Fruit fly (Drosophila melanogaster): ENCODE data around the gene CG32228.
A peak's percentile ranks its signal among the peaks of the same experiment; 100 is the strongest.

CG32228 gene

dm6 chr3L:20265514-20265913 lies at the start of gene CG32228:
Gene CG32228 (plus strand): TSS chr3L:20265814.
- TF ChIP-seq CG12744 (GFP tag; optimal IDR thresholded peaks at IDR 0.05) (no peak), CG15696 (tag; optimal IDR thresholded peaks at IDR 0.05) (no peak), ab (GFP tag; optimal IDR thresholded peaks at IDR 0.05) (no peak), psq (GFP tag; optimal IDR thresholded peaks at IDR 0.05) (no peak), CG31441 (GFP tag; IDR thresholded peaks at IDR 0.05) (no peak), NK7.1 (GFP tag; optimal IDR thresholded peaks at IDR 0.05) (no peak), stwl (tag; optimal IDR thresholded peaks at IDR 0.05) (no peak)

- TF ChIP-seq CG11398 (GFP tag; optimal IDR thresholded peaks at IDR 0.05) (no peak), sens-2 (GFP tag; IDR thresholded peaks at IDR 0.05) (no peak), exex (tag; optimal IDR thresholded peaks at IDR 0.05) (peak; percentile 98), Lpt (GFP tag; optimal IDR thresholded peaks at IDR 0.05) (no peak), Eip74EF (GFP tag; optimal IDR thresholded peaks at IDR 0.05) (no peak), CG7745 (tag; optimal IDR thresholded peaks at IDR 0.05) (no peak), Mrtf (GFP tag; IDR thresholded peaks at IDR 0.05) (no peak), E2f2 (GFP tag; IDR thresholded peaks at IDR 0.05) (no peak), CG18764 (GFP tag; optimal IDR thresholded peaks at IDR 0.05) (no peak), sd (tag; optimal IDR thresholded peaks at IDR 0.05) (peak; percentile 70), sug (tag; optimal IDR thresholded peaks at IDR 0.05) (no peak), CG9876 (GFP tag; optimal IDR thresholded peaks at IDR 0.05) (no peak)
Observed at dm6 chr3L:20220374-20220773, 45.2 kb upstream of the CG32228 start, which contains the start of gene CG6933. Gene CG6933 (minus strand): TSS chr3L:20220420.

DNA sequence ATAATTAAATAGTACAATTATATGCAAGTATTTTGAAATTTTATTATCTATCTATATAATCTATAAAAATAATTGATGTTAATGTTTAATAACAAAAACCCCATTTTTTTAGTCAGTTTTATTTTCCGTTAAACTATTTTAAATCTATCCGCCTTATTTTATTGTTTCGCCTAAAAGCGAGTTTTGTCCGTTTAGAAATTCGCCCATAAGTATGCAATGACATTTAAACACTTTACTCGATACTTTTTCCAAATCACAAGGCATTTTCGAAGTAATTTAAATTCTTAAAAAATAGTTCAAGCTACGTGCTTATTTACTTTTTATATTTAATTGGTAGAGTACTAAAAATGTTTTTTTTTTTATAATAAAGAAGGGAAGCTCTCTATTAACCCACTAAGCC lies 44.7 kb upstream of the CG32228 start:
- TF ChIP-seq CG12155 (GFP tag; optimal IDR thresholded peaks at IDR 0.05) (peak; percentile 67), CG3838 (GFP tag; optimal IDR thresholded peaks at IDR 0.05) (no peak), Dp (GFP tag; optimal IDR thresholded peaks at IDR 0.05) (peak; percentile 41), E2f2 (GFP tag; IDR thresholded peaks at IDR 0.05) (peak; percentile 44), CG16863 (GFP tag; optimal IDR thresholded peaks at IDR 0.05) (peak; percentile 55), Myb (GFP tag; optimal IDR thresholded peaks at IDR 0.05) (peak; percentile 84), CG32767 (GFP tag; IDR thresholded peaks at IDR 0.05) (no peak), sima (GFP tag; optimal IDR thresholded peaks at IDR 0.05) (no peak), stwl (tag; optimal IDR thresholded peaks at IDR 0.05) (peak; percentile 6), CG10979 (tag; optimal IDR thresholded peaks at IDR 0.05) (no peak), BEAF-32 (GFP tag; optimal IDR thresholded peaks at IDR 0.05) (peak; percentile 30), br (optimal IDR thresholded peaks at IDR 0.05) (no peak)

DNA sequence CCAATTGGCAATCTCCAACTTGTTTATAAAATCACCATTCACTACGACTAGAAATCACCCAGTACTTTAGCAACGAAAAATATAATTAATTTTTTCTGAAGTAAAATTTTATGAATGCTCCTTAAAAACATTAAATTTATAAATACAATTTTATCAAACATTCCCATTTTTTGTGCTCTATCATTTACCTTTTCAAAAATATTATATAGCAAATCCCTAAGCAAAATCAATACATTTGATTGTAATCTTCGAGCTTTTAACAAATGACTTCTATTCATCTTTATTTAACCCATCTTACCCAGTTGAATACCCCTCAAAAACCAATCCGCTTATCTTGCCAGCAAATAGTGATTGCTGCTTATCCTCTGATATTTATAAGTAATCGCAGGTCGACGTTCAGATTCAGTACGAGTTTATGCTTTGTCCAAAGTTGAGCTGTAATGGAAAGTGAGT lies 44.2 kb upstream of the CG32228 start, which contains the start of gene CG17145:
Gene CG17145 (plus strand): TSS at position 403 of the 453 bp plus-strand sequence.
- no peak for TF ChIP-seq tap (tag; optimal IDR thresholded peaks at IDR 0.05)
- no peak for TF ChIP-seq MTF-1 (GFP tag; optimal IDR thresholded peaks at IDR 0.05; ENCODE audit: borderline replicate concordance)
- TF ChIP-seq al (GFP tag; IDR thresholded peaks at IDR 0.05) = no peak
- no peak for TF ChIP-seq CG34224 (GFP tag; IDR thresholded peaks at IDR 0.05; ENCODE audit: partially characterized antibody)
- no peak for TF ChIP-seq Med (GFP tag)
- TF ChIP-seq ttk (GFP tag; IDR thresholded peaks at IDR 0.05) = no peak
- TF ChIP-seq Sox102F (GFP tag; optimal IDR thresholded peaks at IDR 0.05) = no peak
- peak; percentile 42 for TF ChIP-seq CG13424 (tag; optimal IDR thresholded peaks at IDR 0.05)
- TF ChIP-seq CG6654 (GFP tag; optimal IDR thresholded peaks at IDR 0.05) = no peak
- TF ChIP-seq Nf-YC (tag; optimal IDR thresholded peaks at IDR 0.05) = peak; percentile 25
- TF ChIP-seq grn (GFP tag; optimal IDR thresholded peaks at IDR 0.05) = peak; percentile 50
- TF ChIP-seq CG17385 (GFP tag; optimal IDR thresholded peaks at IDR 0.05) = peak; percentile 39
- peak; percentile 7 for TF ChIP-seq CG9727 (GFP tag; optimal IDR thresholded peaks at IDR 0.05)
- TF ChIP-seq CG12391 (tag; optimal IDR thresholded peaks at IDR 0.05) = peak; percentile 9
- peak; percentile 49 for TF ChIP-seq Fer1 (GFP tag; optimal IDR thresholded peaks at IDR 0.05)
- peak; percentile 54; the same call in 2 of the 3 replicates for TF ChIP-seq dysf (GFP tag; IDR thresholded peaks at IDR 0.05)
- TF ChIP-seq Vsx1 (GFP tag; optimal IDR thresholded peaks at IDR 0.05) = no peak
- TF ChIP-seq ind (GFP tag; optimal IDR thresholded peaks at IDR 0.05) = no peak
- no peak for TF ChIP-seq CG15011 (GFP tag; optimal IDR thresholded peaks at IDR 0.05)
